Fruit fly (Drosophila melanogaster) whole organism, wandering third instar larva: ENCODE results near the gene Mkp.

Experiments used
- Abd-B ChIP-seq: fragments of >200 bp; optimal IDR thresholded peaks from 2 replicates; lab custom pipeline; 2017; ENCODE audit warnings: missing biosample characterization, missing genetic modification characterization
- CG32264 ChIP-seq: fragments of 200-800 bp; sonication (Bioruptor generic); optimal IDR thresholded peaks from 2 replicates; lab custom pipeline; 2016; ENCODE audit warnings: missing biosample characterization, missing genetic modification characterization
- N ChIP-seq: fragments of >200 bp; optimal IDR thresholded peaks from 2 replicates; lab custom pipeline; 2018; ENCODE audit warnings: missing biosample characterization, missing external identifiers, missing genetic modification characterization
- OdsH ChIP-seq: fragments of 200-800 bp; sonication (Bioruptor generic); optimal IDR thresholded peaks from 2 replicates; lab custom pipeline; 2016; ENCODE audit warnings: missing biosample characterization, mild to moderate bottlenecking, missing genetic modification characterization
- foxo ChIP-seq, 2 experiments: fragments of 200-800 bp; sonication (Bioruptor generic); optimal IDR thresholded peaks; 2 replicates in 1 of 2; 3 replicates in 1 of 2; lab custom pipeline; 2016 to 2017; ENCODE audit warnings: missing biosample characterization in 2 of 2, missing genetic modification characterization in 2 of 2
- fru ChIP-seq: fragments of 200-800 bp; sonication (Bioruptor generic); optimal IDR thresholded peaks from 3 replicates; lab custom pipeline; 2016; ENCODE audit warnings: missing biosample characterization, mild to moderate bottlenecking, missing genetic modification characterization
- h ChIP-seq: fragments of 200-800 bp; sonication (Bioruptor generic); optimal IDR thresholded peaks from 3 replicates; lab custom pipeline; 2016; ENCODE audit warnings: missing biosample characterization, mild to moderate bottlenecking, missing genetic modification characterization
- sage ChIP-seq: fragments of 200-800 bp; sonication (Bioruptor generic); optimal IDR thresholded peaks from 2 replicates; lab custom pipeline; 2016; ENCODE audit warnings: missing biosample characterization, mild to moderate bottlenecking, missing genetic modification characterization
- usp ChIP-seq: fragments of >200 bp; optimal IDR thresholded peaks from 2 replicates; lab custom pipeline; 2017; ENCODE audit warnings: missing biosample characterization, missing genetic modification characterization

dm6 chr3L:171729-172128, 12.6 kb downstream of the Mkp start:
- TF ChIP-seq OdsH (GFP tag; lab: Kevin White, UChicago) (no peak), N (GFP tag; lab: Kevin White, UChicago) (no peak), fru (GFP tag; lab: Kevin White, UChicago) (no peak), usp (no peak), sage (no peak), foxo (GFP tag; optimal IDR thresholded peaks at IDR 0.05; lab: Kevin White, UChicago) (no peak), h (GFP tag; lab: Kevin White, UChicago) (no peak), Abd-B (GFP tag; lab: Kevin White, UChicago) (no peak), CG32264 (GFP tag; lab: Kevin White, UChicago) (no peak)
